Worm (Caenorhabditis elegans) whole organism, late embryonic: ENCODE measurements around the gene Y37E11AM.3.

ENCODE experiments used
- K09A11.1 ChIP-seq: sonication (generic microtip); optimal IDR thresholded peaks from 2 replicates; lab custom pipeline; 2017; ENCODE audit warnings: antibody characterized with exemption, mild to moderate bottlenecking, missing genetic modification characterization, missing compliant biosample characterization; ENCODE audit not compliant: insufficient read depth
- ceh-18 ChIP-seq: sonication (generic microtip); optimal IDR thresholded peaks from 2 replicates; lab custom pipeline; 2016; ENCODE audit warnings: missing genetic modification characterization, missing compliant biosample characterization
- ceh-2 ChIP-seq: sonication (generic microtip); optimal IDR thresholded peaks from 2 replicates; lab custom pipeline; 2016; ENCODE audit warnings: missing genotype, missing genetic modification characterization, missing compliant biosample characterization
- ceh-30 ChIP-seq: fragments of 150-350 bp; optimal IDR thresholded peaks from 2 replicates; lab custom pipeline; 2014; ENCODE audit warnings: missing biosample characterization, missing genetic modification characterization
- hlh-8 ChIP-seq: sonication (generic microtip); optimal IDR thresholded peaks from 2 replicates; lab custom pipeline; 2016; ENCODE audit warnings: missing genotype, missing genetic modification characterization, missing compliant biosample characterization
- syd-9 ChIP-seq: sonication (generic microtip); optimal IDR thresholded peaks from 2 replicates; lab custom pipeline; 2016; ENCODE audit warnings: mild to moderate bottlenecking, missing genetic modification characterization, moderate library complexity, missing compliant biosample characterization
- tbx-2 ChIP-seq: sonication (generic microtip); optimal IDR thresholded peaks from 2 replicates; lab custom pipeline; 2016; ENCODE audit warnings: missing genetic modification characterization, missing compliant biosample characterization
- unc-55 ChIP-seq: sonication (generic microtip); optimal IDR thresholded peaks from 2 replicates; lab custom pipeline; 2017; ENCODE audit warnings: missing biosample characterization, missing genetic modification reagents, missing genetic modification characterization

DNA sequence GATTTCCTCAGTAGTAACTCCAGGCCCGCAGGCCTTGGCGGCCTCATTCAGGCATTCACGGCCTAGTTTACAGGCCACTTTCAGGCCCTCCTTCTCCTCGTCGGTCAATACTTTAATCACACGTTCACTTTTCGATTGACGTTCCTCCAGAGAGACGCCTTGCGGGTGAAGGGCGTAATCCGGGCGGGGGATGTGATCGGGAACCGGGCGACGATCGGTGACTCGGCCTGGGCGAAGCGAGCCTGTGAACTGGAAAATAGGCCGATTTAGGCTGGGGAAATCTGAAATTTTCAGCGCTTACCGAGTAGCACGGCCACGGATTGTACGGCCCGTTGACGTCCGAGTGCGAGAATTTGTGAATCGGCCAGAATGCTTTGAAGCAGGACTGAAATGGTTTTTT lies 32.7 kb downstream of the Y37E11AM.3 start:
- TF ChIP-seq unc-55 (GFP tag; lab: Kevin White, UChicago) (no peak), tbx-2 (tag; lab: Kevin White, UChicago) (no peak), ceh-18 (tag; lab: Kevin White, UChicago) (no peak), hlh-8 (tag; lab: Kevin White, UChicago) (no peak), syd-9 (no peak), K09A11.1 (tag; lab: Kevin White, UChicago) (no peak), ceh-2 (tag; lab: Kevin White, UChicago) (no peak), ceh-30 (tag; lab: Kevin White, UChicago) (no peak)
